Worm (Caenorhabditis elegans) whole organism, L1 larva: Measurements from ENCODE around the gene gip-1.

Source experiments
- aly-2 ChIP-seq: fragments of 150-350 bp; optimal IDR thresholded peaks from 2 replicates; lab custom pipeline; 2014; ENCODE audit warnings: missing biosample characterization, missing genetic modification characterization
- ceh-82 ChIP-seq, 3 experiments: fragments of 150-350 bp in 1 of 3; sonication (generic microtip) in 2 of 3; optimal IDR thresholded peaks; 2 replicates each; lab custom pipeline; 2014 to 2017; ENCODE audit warnings: missing biosample characterization in 3 of 3, missing genetic modification characterization in 3 of 3
- dpl-1 ChIP-seq, 3 experiments: fragments of 150-350 bp in 2 of 3; sonication (generic microtip) in 1 of 3; optimal IDR thresholded peaks; 2 replicates each; lab custom pipeline; 2014 to 2017; ENCODE audit warnings: missing biosample characterization in 3 of 3, missing genetic modification characterization in 3 of 3, missing genetic modification reagents in 3 of 3
- elt-3 ChIP-seq, 6 experiments: fragments of 150-350 bp in 1 of 6; sonication (generic microtip); optimal IDR thresholded peaks; 2 replicates each; lab custom pipeline; 2017 to 2018; ENCODE audit warnings: missing biosample characterization in 6 of 6, missing genetic modification characterization in 6 of 6, inconsistent platforms in 1 of 6
- hlh-4 ChIP-seq: sonication (generic microtip); optimal IDR thresholded peaks from 2 replicates; lab custom pipeline; 2016; ENCODE audit warnings: mild to moderate bottlenecking, missing genetic modification characterization, missing compliant biosample characterization
- lin-13 ChIP-seq: fragments of 150-350 bp; optimal IDR thresholded peaks from 2 replicates; lab custom pipeline; 2014; ENCODE audit warnings: missing biosample characterization, missing genetic modification reagents, missing genetic modification characterization
- lsy-2 ChIP-seq, 2 experiments: fragments of 150-350 bp; optimal IDR thresholded peaks; 2 replicates each; lab custom pipeline; 2014; ENCODE audit warnings: missing biosample characterization in 2 of 2, missing genetic modification characterization in 2 of 2
- nhr-20 ChIP-seq: sonication (generic microtip); optimal IDR thresholded peaks from 2 replicates; lab custom pipeline; 2016; ENCODE audit warnings: mild to moderate bottlenecking, missing genetic modification characterization, missing compliant biosample characterization
- pqm-1 ChIP-seq: sonication (generic microtip); optimal IDR thresholded peaks from 3 replicates; lab custom pipeline; 2017; ENCODE audit warnings: missing biosample characterization, missing genetic modification characterization
- skn-1 ChIP-seq: fragments of 150-350 bp; optimal IDR thresholded peaks from 2 replicates; lab custom pipeline; 2014; ENCODE audit warnings: missing biosample characterization, missing genetic modification characterization
- snpc-4 ChIP-seq: fragments of 150-350 bp; optimal IDR thresholded peaks from 2 replicates; lab custom pipeline; 2014; ENCODE audit warnings: missing biosample characterization, missing genetic modification characterization
- tbx-2 ChIP-seq: sonication (generic microtip); optimal IDR thresholded peaks from 2 replicates; lab custom pipeline; 2016; ENCODE audit warnings: missing genetic modification characterization, missing compliant biosample characterization

DNA sequence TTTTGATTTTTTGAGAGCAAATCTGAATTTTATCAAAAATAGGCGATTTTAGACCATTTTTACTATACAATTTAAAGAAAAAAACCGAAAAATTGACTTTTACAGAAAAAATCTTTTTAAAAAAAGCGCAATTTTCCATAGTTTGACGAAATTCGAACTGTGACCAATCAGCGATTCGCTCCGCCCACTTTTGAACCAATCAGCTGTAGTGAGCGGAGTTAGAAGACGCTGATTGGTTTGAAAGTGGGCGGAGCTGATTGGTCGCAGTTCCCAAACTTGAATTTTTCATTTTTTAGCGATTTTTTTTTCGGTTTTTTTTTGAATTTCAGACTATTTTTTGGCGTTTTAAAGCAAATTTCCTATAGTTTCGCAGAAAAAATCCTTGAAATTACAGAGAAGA is 22.7 kb upstream of the gip-1 start:
- no peak for TF ChIP-seq dpl-1 (GFP tag; optimal IDR thresholded peaks at IDR 0.05; lab: Kevin White, UChicago)
- no peak for TF ChIP-seq ceh-82 (tag; optimal IDR thresholded peaks at IDR 0.05; lab: Kevin White, UChicago)
- TF ChIP-seq tbx-2: no peak
- TF ChIP-seq nhr-20 (tag; lab: Kevin White, UChicago): no peak
- TF ChIP-seq lsy-2 (tag; optimal IDR thresholded peaks at IDR 0.05; lab: Kevin White, UChicago): no peak
- TF ChIP-seq hlh-4 (tag; lab: Kevin White, UChicago): no peak
- no peak for TF ChIP-seq elt-3 (tag; optimal IDR thresholded peaks at IDR 0.05; lab: Kevin White, UChicago)
- no peak for TF ChIP-seq aly-2
- TF ChIP-seq skn-1 (tag; lab: Kevin White, UChicago): no peak
- no peak for TF ChIP-seq lin-13 (GFP tag; lab: Kevin White, UChicago)
- no peak for TF ChIP-seq snpc-4 (tag; lab: Kevin White, UChicago)
- TF ChIP-seq pqm-1 (tag; lab: Kevin White, UChicago): no peak
